Fruit fly (Drosophila melanogaster) whole organism, prepupa: Measurements from ENCODE around the gene CG3407.

Experiments
- CG10631 ChIP-seq: fragments of 200-800 bp; sonication (Bioruptor generic); optimal IDR thresholded peaks from 2 replicates; lab custom pipeline; 2016; ENCODE audit warnings: missing biosample characterization, missing genetic modification characterization
- CG10669 ChIP-seq: fragments of 200-800 bp; sonication (Bioruptor generic); optimal IDR thresholded peaks from 3 replicates; lab custom pipeline; 2018; ENCODE audit warnings: missing biosample characterization, mild to moderate bottlenecking, missing genetic modification characterization, moderate library complexity
- CG11294 ChIP-seq: fragments of 200-800 bp; sonication (Bioruptor generic); IDR thresholded peaks from 2 replicates; pipeline ENCODE4 v1.3.6; 2022; ENCODE audit warnings: missing biosample characterization, missing genetic modification characterization
- CG11902 ChIP-seq: fragments of 200-800 bp; sonication (Bioruptor generic); optimal IDR thresholded peaks from 3 replicates; lab custom pipeline; 2016; ENCODE audit warnings: missing biosample characterization, missing genetic modification characterization
- CG15336 ChIP-seq: fragments of 200-800 bp; sonication (Bioruptor generic); IDR thresholded peaks from 2 replicates; pipeline ENCODE4 v1.3.6; 2022; ENCODE audit warnings: missing biosample characterization, missing genetic modification characterization
- CG1621 ChIP-seq: fragments of 200-800 bp; sonication (Bioruptor generic); optimal IDR thresholded peaks from 3 replicates; lab custom pipeline; 2018; ENCODE audit warnings: missing biosample characterization, mild to moderate bottlenecking, missing genetic modification characterization
- CG16779 ChIP-seq: fragments of 200-800 bp; sonication (Bioruptor generic); optimal IDR thresholded peaks from 3 replicates; lab custom pipeline; 2017; ENCODE audit warnings: missing biosample characterization, mild to moderate bottlenecking, missing genetic modification characterization
- CG3032 ChIP-seq: fragments of 200-800 bp; optimal IDR thresholded peaks from 2 replicates; lab custom pipeline; 2019; ENCODE audit warnings: missing biosample characterization, mild to moderate bottlenecking, missing genetic modification characterization, moderate library complexity
- CG32006 ChIP-seq: fragments of 200-800 bp; sonication (Bioruptor generic); optimal IDR thresholded peaks from 3 replicates; lab custom pipeline; 2017; ENCODE audit warnings: missing biosample characterization, mild to moderate bottlenecking, missing genetic modification characterization
- CG3919 ChIP-seq: fragments of 200-800 bp; sonication (Bioruptor generic); optimal IDR thresholded peaks from 3 replicates; lab custom pipeline; 2016; ENCODE audit warnings: missing biosample characterization, missing genetic modification characterization
- CG4318 ChIP-seq: fragments of 200-800 bp; sonication (Bioruptor generic); optimal IDR thresholded peaks from 3 replicates; lab custom pipeline; 2017; ENCODE audit warnings: missing biosample characterization, mild to moderate bottlenecking, missing genetic modification characterization
- CG6163 ChIP-seq: fragments of 200-800 bp; sonication (Bioruptor generic); IDR thresholded peaks from 3 replicates; pipeline ENCODE4 v1.3.6; 2022; ENCODE audit warnings: missing biosample characterization, missing genetic modification characterization
- CG6276 ChIP-seq: fragments of 200-800 bp; sonication (Bioruptor generic); optimal IDR thresholded peaks from 2 replicates; lab custom pipeline; 2017; ENCODE audit warnings: missing biosample characterization, mild to moderate bottlenecking, missing genetic modification characterization
- CG6792 ChIP-seq: fragments of 200-800 bp; sonication (Bioruptor generic); optimal IDR thresholded peaks from 3 replicates; lab custom pipeline; 2016; ENCODE audit warnings: missing biosample characterization, missing genetic modification characterization
- CG7368 ChIP-seq: fragments of 200-800 bp; sonication (Bioruptor generic); optimal IDR thresholded peaks from 3 replicates; lab custom pipeline; 2016; ENCODE audit warnings: missing biosample characterization, missing genetic modification characterization
- CG8119 ChIP-seq: fragments of 200-800 bp; sonication (Bioruptor generic); IDR thresholded peaks from 3 replicates; pipeline ENCODE4 v1.3.6; 2022; ENCODE audit warnings: missing biosample characterization, missing genetic modification characterization
- CG8319 ChIP-seq: fragments of 200-800 bp; sonication (Bioruptor generic); optimal IDR thresholded peaks from 3 replicates; lab custom pipeline; 2016; ENCODE audit warnings: missing biosample characterization, missing genetic modification characterization
- Eip75B ChIP-seq: fragments of 200-800 bp; sonication (Bioruptor generic); optimal IDR thresholded peaks from 3 replicates; lab custom pipeline; 2016; ENCODE audit warnings: missing biosample characterization, missing genetic modification characterization
- Eip78C ChIP-seq: fragments of 200-800 bp; sonication (Bioruptor generic); peaks from one replicate; lab custom pipeline; 2016; ENCODE audit warnings: missing biosample characterization, missing genetic modification characterization
- Eip93F ChIP-seq: fragments of 200-800 bp; sonication (Bioruptor generic); optimal IDR thresholded peaks from 2 replicates; lab custom pipeline; 2016; ENCODE audit warnings: missing biosample characterization, mild to moderate bottlenecking, missing genetic modification characterization
- Ets21C ChIP-seq: fragments of 200-800 bp; sonication (Bioruptor generic); optimal IDR thresholded peaks from 3 replicates; lab custom pipeline; 2016; ENCODE audit warnings: missing biosample characterization, missing genetic modification characterization
- Ets96B ChIP-seq: fragments of 200-800 bp; optimal IDR thresholded peaks from 2 replicates; lab custom pipeline; 2019; ENCODE audit warnings: missing biosample characterization, mild to moderate bottlenecking, missing genetic modification characterization, moderate library complexity
- Gug ChIP-seq: fragments of 200-800 bp; sonication (Bioruptor generic); IDR thresholded peaks from 2 replicates; pipeline ENCODE4 v1.3.6; 2022; ENCODE audit warnings: missing biosample characterization, missing genetic modification characterization
- Hr39 ChIP-seq: fragments of 200-800 bp; sonication (Bioruptor generic); optimal IDR thresholded peaks from 2 replicates; lab custom pipeline; 2016; ENCODE audit warnings: missing biosample characterization, missing genetic modification characterization
- Lpt ChIP-seq: fragments of 200-800 bp; sonication (Bioruptor generic); optimal IDR thresholded peaks from 3 replicates; lab custom pipeline; 2016; ENCODE audit warnings: missing biosample characterization, missing genetic modification characterization
- Met ChIP-seq: fragments of 200-800 bp; sonication (Bioruptor generic); optimal IDR thresholded peaks from 3 replicates; lab custom pipeline; 2016; ENCODE audit warnings: missing biosample characterization, missing genetic modification characterization
- OdsH ChIP-seq: fragments of 200-800 bp; sonication (Bioruptor generic); optimal IDR thresholded peaks from 3 replicates; lab custom pipeline; 2016; ENCODE audit warnings: missing biosample characterization, missing genetic modification characterization
- Sox102F ChIP-seq: fragments of 200-800 bp; sonication (Bioruptor generic); optimal IDR thresholded peaks from 2 replicates; lab custom pipeline; 2016; ENCODE audit warnings: missing biosample characterization, mild to moderate bottlenecking, missing genetic modification characterization
- Sox14 ChIP-seq: fragments of 200-800 bp; sonication (Bioruptor generic); optimal IDR thresholded peaks from 3 replicates; lab custom pipeline; 2016; ENCODE audit warnings: missing biosample characterization, missing genetic modification characterization
- achi ChIP-seq: fragments of 200-800 bp; sonication (Bioruptor generic); optimal IDR thresholded peaks from 3 replicates; lab custom pipeline; 2016; ENCODE audit warnings: missing biosample characterization, missing genetic modification characterization
- acj6 ChIP-seq: fragments of 200-800 bp; sonication (Bioruptor generic); optimal IDR thresholded peaks from 3 replicates; lab custom pipeline; 2016; ENCODE audit warnings: missing biosample characterization, missing genetic modification characterization
- cyc ChIP-seq: fragments of 200-800 bp; sonication (Bioruptor generic); optimal IDR thresholded peaks from 3 replicates; lab custom pipeline; 2016; ENCODE audit warnings: missing biosample characterization, missing genetic modification characterization
- dac ChIP-seq: fragments of 200-800 bp; sonication (Bioruptor generic); optimal IDR thresholded peaks from 2 replicates; lab custom pipeline; 2017; ENCODE audit warnings: missing biosample characterization, mild to moderate bottlenecking, missing genetic modification characterization
- dsx ChIP-seq: fragments of 200-800 bp; optimal IDR thresholded peaks from 3 replicates; lab custom pipeline; 2019; ENCODE audit warnings: missing biosample characterization, mild to moderate bottlenecking, missing genetic modification characterization, moderate library complexity; ENCODE audit not compliant: poor library complexity, severe bottlenecking
- eg ChIP-seq: fragments of 200-800 bp; sonication (Bioruptor generic); IDR thresholded peaks from 3 replicates; pipeline ENCODE4 v1.3.6; 2022; ENCODE audit warnings: missing biosample characterization, missing genetic modification characterization
- esn ChIP-seq: fragments of 200-800 bp; sonication (Bioruptor generic); optimal IDR thresholded peaks from 2 replicates; lab custom pipeline; 2016; ENCODE audit warnings: missing biosample characterization, mild to moderate bottlenecking, missing genetic modification characterization, moderate library complexity
- fd85E ChIP-seq: fragments of 200-800 bp; sonication (Bioruptor generic); optimal IDR thresholded peaks from 3 replicates; lab custom pipeline; 2016; ENCODE audit warnings: missing biosample characterization, missing genetic modification characterization
- fkh ChIP-seq: fragments of 200-800 bp; sonication (Bioruptor generic); optimal IDR thresholded peaks from 3 replicates; lab custom pipeline; 2017; ENCODE audit warnings: missing biosample characterization, mild to moderate bottlenecking, missing genetic modification characterization, moderate library complexity
- lz ChIP-seq: fragments of 200-800 bp; sonication (Bioruptor generic); optimal IDR thresholded peaks from 3 replicates; lab custom pipeline; 2016; ENCODE audit warnings: missing biosample characterization, missing genetic modification characterization
- net ChIP-seq: fragments of 200-800 bp; sonication (Bioruptor generic); optimal IDR thresholded peaks from 3 replicates; lab custom pipeline; 2016; ENCODE audit warnings: missing biosample characterization, missing genetic modification characterization
- pdm3 ChIP-seq: fragments of 200-800 bp; sonication (Bioruptor generic); optimal IDR thresholded peaks from 3 replicates; lab custom pipeline; 2016; ENCODE audit warnings: missing biosample characterization, missing genetic modification characterization
- salr ChIP-seq, 2 experiments: fragments of 200-800 bp; sonication (Bioruptor generic); optimal IDR thresholded peaks; 3 replicates each; lab custom pipeline; 2016 to 2018; ENCODE audit warnings: missing biosample characterization in 2 of 2, missing genetic modification characterization in 2 of 2, mild to moderate bottlenecking in 1 of 2
- spab ChIP-seq: fragments of 200-800 bp; sonication (Bioruptor generic); optimal IDR thresholded peaks from 2 replicates; lab custom pipeline; 2017; ENCODE audit warnings: missing biosample characterization, mild to moderate bottlenecking, missing genetic modification characterization, missing genetic modification reagents
- svp ChIP-seq: fragments of 200-800 bp; sonication (Bioruptor generic); peaks from one replicate; lab custom pipeline; 2016; ENCODE audit warnings: missing biosample characterization, missing genetic modification characterization
- topi ChIP-seq: fragments of 200-800 bp; sonication (Bioruptor generic); optimal IDR thresholded peaks from 3 replicates; lab custom pipeline; 2016; ENCODE audit warnings: missing biosample characterization, missing genetic modification characterization
- vri ChIP-seq: fragments of 200-800 bp; sonication (Bioruptor generic); optimal IDR thresholded peaks from 3 replicates; lab custom pipeline; 2016; ENCODE audit warnings: missing biosample characterization, mild to moderate bottlenecking, missing genetic modification characterization

Gene CG3407

DNA sequence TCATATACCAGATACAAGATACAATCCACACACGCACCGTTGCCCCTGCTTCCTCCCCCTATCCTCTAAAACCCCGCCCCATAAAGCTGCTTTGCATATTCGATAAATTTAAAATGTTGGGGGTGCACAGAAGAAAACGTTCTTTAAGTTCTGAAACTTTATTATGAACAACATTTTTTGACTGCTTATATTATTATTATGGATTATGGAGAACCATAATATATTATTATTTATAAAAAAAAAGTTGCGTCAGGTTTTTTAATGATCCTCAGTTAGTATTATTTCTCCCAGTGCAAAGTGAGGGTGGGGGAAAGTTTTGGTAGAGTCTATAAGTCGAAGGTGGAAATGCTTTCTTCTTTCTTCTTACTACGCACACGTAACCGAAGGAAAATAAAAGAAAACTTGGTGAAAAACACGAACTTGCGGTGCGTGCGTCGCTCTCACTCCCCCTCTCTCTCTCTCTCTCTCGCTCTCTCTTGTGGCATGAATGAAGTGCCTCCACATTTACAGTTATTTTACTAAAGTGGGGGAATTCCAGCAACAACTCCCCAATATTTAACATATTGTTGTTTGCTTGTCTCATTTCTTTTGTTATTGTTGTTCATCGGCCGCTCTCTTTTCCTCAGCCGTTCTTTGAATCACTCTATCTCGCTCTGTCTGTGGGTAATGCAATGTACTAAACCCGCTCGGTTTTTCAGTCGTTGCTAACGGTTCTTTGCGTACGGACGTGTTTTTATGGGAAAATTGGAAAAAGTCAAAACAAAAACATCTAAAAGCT is 23.7 kb downstream of the CG3407 start (continued):
- no peak for TF ChIP-seq dsx (GFP tag; lab: Kevin White, UChicago)
- TF ChIP-seq CG7368 (GFP tag; lab: Kevin White, UChicago), result peak; percentile 43
- no peak for TF ChIP-seq Hr39 (GFP tag; lab: Kevin White, UChicago)
- TF ChIP-seq Ets21C (GFP tag; lab: Kevin White, UChicago), result no peak
- TF ChIP-seq Sox102F, result peak; percentile 25
- peak; percentile 76 for TF ChIP-seq esn (GFP tag; lab: Kevin White, UChicago)
- no peak for TF ChIP-seq spab (GFP tag; lab: Kevin White, UChicago)
- TF ChIP-seq salr (GFP tag; optimal IDR thresholded peaks at IDR 0.05; lab: Kevin White, UChicago), result no peak
- peak; percentile 73 for TF ChIP-seq OdsH (GFP tag; lab: Kevin White, UChicago)
- TF ChIP-seq fkh (GFP tag; lab: Kevin White, UChicago), result peak; percentile 79
- peak; percentile 81 for TF ChIP-seq CG15336 (GFP tag; lab: Robert Waterston, UW)
- TF ChIP-seq dac (GFP tag; lab: Kevin White, UChicago), result peak; percentile 22
- TF ChIP-seq Eip78C (GFP tag; lab: Kevin White, UChicago), result peak; percentile 89
- peak; percentile 56 for TF ChIP-seq CG4318 (GFP tag; lab: Kevin White, UChicago)
- no peak for TF ChIP-seq fd85E (GFP tag; lab: Kevin White, UChicago)
- no peak for TF ChIP-seq Eip75B (GFP tag; lab: Kevin White, UChicago)
- peak; percentile 34 for TF ChIP-seq Ets96B (tag; lab: Kevin White, UChicago)
- TF ChIP-seq net (GFP tag; lab: Kevin White, UChicago), result peak; percentile 12
- no peak for TF ChIP-seq Met (GFP tag; lab: Kevin White, UChicago)
- TF ChIP-seq Eip93F (GFP tag; lab: Kevin White, UChicago), result no peak
- TF ChIP-seq achi (GFP tag; lab: Kevin White, UChicago), result peak; percentile 66
- TF ChIP-seq CG3032 (tag; lab: Kevin White, UChicago), result peak; percentile 6
- no peak for TF ChIP-seq CG11902 (GFP tag; lab: Kevin White, UChicago)
- no peak; the same call in none of the 3 replicates for TF ChIP-seq eg (GFP tag; lab: Robert Waterston, UW)
- TF ChIP-seq CG16779, result no peak
- TF ChIP-seq, all 60 proteins: peak for 33

DNA sequence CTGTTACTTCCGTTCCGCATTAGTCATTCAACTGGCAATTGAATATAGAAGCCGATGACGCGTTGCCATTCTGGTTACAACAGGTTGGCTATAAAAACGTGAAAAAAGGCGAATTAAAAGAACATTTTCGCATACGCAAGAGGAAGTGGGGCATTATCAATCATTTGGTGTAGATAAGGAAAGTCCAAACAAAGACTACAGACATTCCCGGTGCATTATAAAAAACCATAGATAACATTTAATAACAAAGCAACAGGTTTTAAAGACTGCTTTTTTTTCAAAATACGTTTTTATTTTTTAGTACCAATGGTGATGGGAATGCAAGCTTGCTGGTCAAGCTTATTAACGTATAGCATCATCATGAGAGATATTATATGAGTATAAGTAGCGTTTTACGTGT is 25.1 kb downstream of the CG3407 start:
- no peak for TF ChIP-seq OdsH (GFP tag; lab: Kevin White, UChicago)
- TF ChIP-seq pdm3 (GFP tag; lab: Kevin White, UChicago), result no peak
- no peak for TF ChIP-seq CG7368 (GFP tag; lab: Kevin White, UChicago)
- no peak for TF ChIP-seq topi
- TF ChIP-seq Eip78C (GFP tag; lab: Kevin White, UChicago), result peak; percentile 53
- no peak for TF ChIP-seq acj6
- no peak for TF ChIP-seq fkh (GFP tag; lab: Kevin White, UChicago)
- TF ChIP-seq dsx (GFP tag; lab: Kevin White, UChicago), result no peak
- TF ChIP-seq CG16779, result no peak
- peak; percentile 22 for TF ChIP-seq svp (GFP tag; lab: Kevin White, UChicago)
- TF ChIP-seq CG6276, result no peak
- no peak for TF ChIP-seq CG3919
- no peak for TF ChIP-seq CG11294 (GFP tag; lab: Robert Waterston, UW)
- TF ChIP-seq Lpt (GFP tag; lab: Kevin White, UChicago), result no peak
- TF ChIP-seq eg (GFP tag; lab: Robert Waterston, UW), result no peak
- no peak for TF ChIP-seq CG8119 (GFP tag; lab: Robert Waterston, UW)
- TF ChIP-seq CG6163, result no peak
- no peak for TF ChIP-seq dac (GFP tag; lab: Kevin White, UChicago)
- TF ChIP-seq CG6792 (GFP tag; lab: Kevin White, UChicago), result no peak
- TF ChIP-seq Eip75B (GFP tag; lab: Kevin White, UChicago), result no peak
- TF ChIP-seq CG8319 (GFP tag; lab: Kevin White, UChicago), result no peak
- no peak for TF ChIP-seq Gug (GFP tag; lab: Robert Waterston, UW)
- TF ChIP-seq CG32006 (GFP tag; lab: Kevin White, UChicago), result no peak
- TF ChIP-seq CG10631 (GFP tag; lab: Kevin White, UChicago), result no peak
- TF ChIP-seq cyc, result no peak
- TF ChIP-seq CG1621 (tag; lab: Kevin White, UChicago), result no peak
- peak; percentile 67 for TF ChIP-seq vri (GFP tag; lab: Kevin White, UChicago)
- TF ChIP-seq lz (GFP tag; lab: Kevin White, UChicago), result no peak
- peak; percentile 18 for TF ChIP-seq Sox14 (GFP tag; lab: Kevin White, UChicago)
- no peak for TF ChIP-seq CG3032 (tag; lab: Kevin White, UChicago)
- TF ChIP-seq esn (GFP tag; lab: Kevin White, UChicago), result no peak
- no peak for TF ChIP-seq spab (GFP tag; lab: Kevin White, UChicago)
- no peak for TF ChIP-seq CG15336 (GFP tag; lab: Robert Waterston, UW)
- no peak for TF ChIP-seq Ets96B (tag; lab: Kevin White, UChicago)
- TF ChIP-seq CG10669 (GFP tag; lab: Kevin White, UChicago), result no peak
- no peak for TF ChIP-seq Ets21C (GFP tag; lab: Kevin White, UChicago)
- TF ChIP-seq, all 60 proteins: peak for 4
